Fruit fly (Drosophila melanogaster): ENCODE measurements around the gene swm.

The swm gene

DNA sequence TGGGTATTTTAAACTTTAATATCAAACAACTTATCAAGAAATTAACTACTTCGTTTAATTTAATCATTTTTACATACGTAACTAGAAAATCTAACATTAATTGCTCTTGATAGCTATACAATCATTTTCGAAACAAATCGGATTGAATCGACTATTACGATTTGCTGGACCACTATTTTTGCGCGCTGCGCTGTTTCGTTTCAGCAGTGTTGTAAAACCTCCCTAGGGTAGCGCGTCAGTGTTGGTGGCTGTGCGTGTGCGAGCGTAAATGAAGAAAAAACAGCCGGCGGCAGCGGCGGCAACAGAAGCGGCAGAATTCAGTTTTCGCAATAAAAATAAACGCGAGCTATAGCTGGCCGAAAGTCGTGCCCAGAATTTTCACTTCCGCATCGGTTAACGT lies 40.2 kb downstream of the swm start, which contains the start of gene CG33116 (continued):
- TF ChIP-seq zen (tag; optimal IDR thresholded peaks at IDR 0.05) (peak; percentile 64), sr (GFP tag; IDR thresholded peaks at IDR 0.05) (no peak), fru (optimal IDR thresholded peaks at IDR 0.05) (no peak), Sox102F (GFP tag; optimal IDR thresholded peaks at IDR 0.05) (peak; percentile 76), sd (tag; optimal IDR thresholded peaks at IDR 0.05) (peak; percentile 51), Drgx (GFP tag; IDR thresholded peaks at IDR 0.05) (peak; percentile 77), Gsc (GFP tag; IDR thresholded peaks at IDR 0.05) (no peak), CoRest (tag; optimal IDR thresholded peaks at IDR 0.05) (peak; percentile 80), NK7.1 (GFP tag; optimal IDR thresholded peaks at IDR 0.05) (peak; percentile 70), ash1 (GFP tag; optimal IDR thresholded peaks at IDR 0.05) (peak; percentile 32), CG2889 (GFP tag; IDR thresholded peaks at IDR 0.05) (peak; percentile 64; the same call in 1 of the 3 replicates), CG6791 (GFP tag; IDR thresholded peaks at IDR 0.05; ENCODE audit: partially characterized antibody) (peak; percentile 42; the same call in 1 of the 3 replicates), Bteb2 (GFP tag; optimal IDR thresholded peaks at IDR 0.05) (peak; percentile 79), Jarid2 (GFP tag; optimal IDR thresholded peaks at IDR 0.05) (peak; percentile 40), CkIIα-i1 (GFP tag; IDR thresholded peaks at IDR 0.05) (peak; percentile 25; the same call in 1 of the 2 replicates), CG5953 (GFP tag; IDR thresholded peaks at IDR 0.05) (peak; percentile 70), dpn (GFP tag; optimal IDR thresholded peaks at IDR 0.05) (peak; percentile 86 to 87), Six4 (GFP tag; optimal IDR thresholded peaks at IDR 0.05) (peak; percentile 73), tio (GFP tag; optimal IDR thresholded peaks at IDR 0.05) (peak; percentile 70), D19B (GFP tag; optimal IDR thresholded peaks at IDR 0.05) (peak; percentile 47), seq (GFP tag; IDR thresholded peaks at IDR 0.05) (peak; percentile 78), Mes4 (GFP tag; optimal IDR thresholded peaks at IDR 0.05) (peak; percentile 53), CG8944 (GFP tag; optimal IDR thresholded peaks at IDR 0.05) (peak; percentile 87), croc (GFP tag; conservative IDR thresholded peaks at IDR 0.05) (peak; percentile 46; the same call in 2 of the 3 replicates), grau (tag; optimal IDR thresholded peaks at IDR 0.05) (peak; percentile 81), CG11696 (GFP tag; IDR thresholded peaks at IDR 0.05) (peak; percentile 100), Ets65A (GFP tag) (peak; percentile 98), bcd (GFP tag; optimal IDR thresholded peaks at IDR 0.05) (peak; percentile 85), tgo (GFP tag; IDR thresholded peaks at IDR 0.05) (peak; percentile 75), Dad (GFP tag; optimal IDR thresholded peaks at IDR 0.05) (peak; percentile 82), CG11560 (tag; IDR thresholded peaks at IDR 0.05) (peak; percentile 42; the same call in 1 of the 3 replicates), CG3995 (GFP tag; optimal IDR thresholded peaks at IDR 0.05) (peak; percentile 51), cg (GFP tag; optimal IDR thresholded peaks at IDR 0.05) (peak; percentile 76), br (optimal IDR thresholded peaks at IDR 0.05) (no peak), CG14667 (GFP tag; IDR thresholded peaks at IDR 0.05) (no peak), Dip2 (GFP tag; IDR thresholded peaks at IDR 0.05) (no peak), HLH4C (GFP tag; IDR thresholded peaks at IDR 0.05; ENCODE audit: partially characterized antibody) (no peak), cad (GFP tag; optimal IDR thresholded peaks at IDR 0.05) (no peak), CG9727 (GFP tag; optimal IDR thresholded peaks at IDR 0.05) (peak; percentile 79), CG13123 (GFP tag; optimal IDR thresholded peaks at IDR 0.05) (peak; percentile 76), Sox100B (GFP tag; optimal IDR thresholded peaks at IDR 0.05) (peak; percentile 72), fd64A (GFP tag; optimal IDR thresholded peaks at IDR 0.05) (peak; percentile 34), CG8281 (tag; optimal IDR thresholded peaks at IDR 0.05) (peak; percentile 45), Hey (tag; optimal IDR thresholded peaks at IDR 0.05) (peak; percentile 60), btn (GFP tag; optimal IDR thresholded peaks at IDR 0.05) (peak; percentile 59), CG6765 (GFP tag; optimal IDR thresholded peaks at IDR 0.05) (peak; percentile 71), HmgZ (tag; optimal IDR thresholded peaks at IDR 0.05) (peak; percentile 89), vvl (GFP tag; IDR thresholded peaks at IDR 0.05) (peak; percentile 87), inv (GFP tag; IDR thresholded peaks at IDR 0.05; ENCODE audit: partially characterized antibody) (peak; percentile 23; the same call in 1 of the 2 replicates), ttk (GFP tag; IDR thresholded peaks at IDR 0.05) (peak; percentile 75), CG14860 (GFP tag; IDR thresholded peaks at IDR 0.05; ENCODE audit: partially characterized antibody) (no peak), NC2α (GFP tag; optimal IDR thresholded peaks at IDR 0.05) (peak; percentile 76)

Measured in whole organism, embryonic.